Fruit fly (Drosophila melanogaster): ENCODE results near the gene CG3345.

CG3345 gene

DNA sequence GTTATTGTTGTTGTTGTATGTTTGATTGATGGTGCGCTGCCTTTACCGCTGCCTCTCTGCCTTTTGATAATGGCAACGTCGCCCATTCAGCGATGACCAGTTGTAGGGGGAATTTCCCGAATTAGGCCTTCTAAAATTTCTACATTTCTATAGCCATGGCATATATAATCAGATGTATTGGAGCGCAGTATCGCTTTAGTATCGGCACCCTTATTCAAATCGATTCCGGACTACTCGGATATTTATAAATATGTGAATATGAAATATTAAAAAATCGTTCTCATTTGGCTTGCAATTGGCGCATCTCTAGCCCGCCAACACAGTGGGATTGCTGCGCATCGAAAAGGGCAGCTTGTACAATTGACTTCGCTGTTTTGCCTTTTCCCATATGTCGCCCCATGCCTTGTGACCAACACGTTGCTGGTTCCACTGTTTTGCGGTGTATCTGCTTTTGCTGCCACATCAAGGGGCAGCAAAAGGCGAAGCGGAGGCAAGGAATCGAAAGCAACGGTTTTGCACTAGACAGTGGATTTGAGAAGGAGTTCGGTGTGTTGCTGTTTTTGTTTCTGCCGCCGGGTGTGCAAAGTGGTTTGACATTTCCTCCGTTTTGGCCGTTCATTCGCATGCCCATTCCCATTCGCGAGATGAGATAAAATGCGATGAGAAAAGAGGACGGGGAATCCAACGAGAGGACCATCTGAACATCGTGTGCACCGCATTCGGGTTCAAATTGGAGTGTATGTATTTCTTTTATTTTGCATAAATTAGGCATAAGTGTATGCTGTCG, 44.1 kb upstream of the CG3345 start (continued):
- 0 out of 2 replicates have a peak, but pooled peaks have one; percentile 18 for TF ChIP-seq Rx (GFP tag; IDR thresholded peaks at IDR 0.05)
- TF ChIP-seq fd102C (GFP tag; optimal IDR thresholded peaks at IDR 0.05): no peak
- no peak for TF ChIP-seq en (GFP tag; optimal IDR thresholded peaks at IDR 0.05)
- TF ChIP-seq CG2129 (GFP tag; IDR thresholded peaks at IDR 0.05; ENCODE audit: partially characterized antibody): no peak
- peak; percentile 76 for TF ChIP-seq Rfx (GFP tag; IDR thresholded peaks at IDR 0.05)
- no peak for TF ChIP-seq Optix (GFP tag; IDR thresholded peaks at IDR 0.05)
- TF ChIP-seq BEAF-32 (GFP tag; optimal IDR thresholded peaks at IDR 0.05): peak; percentile 25
- TF ChIP-seq HLH54F (GFP tag; optimal IDR thresholded peaks at IDR 0.05): peak; percentile 72
- TF ChIP-seq CG14014 (GFP tag; IDR thresholded peaks at IDR 0.05): peak; percentile 61
- TF ChIP-seq CG4328 (GFP tag; optimal IDR thresholded peaks at IDR 0.05): no peak
- no peak for TF ChIP-seq CG7963 (GFP tag; IDR thresholded peaks at IDR 0.05; ENCODE audit: partially characterized antibody)
- no peak for TF ChIP-seq klu (GFP tag; IDR thresholded peaks at IDR 0.05)
- peak; percentile 57 for TF ChIP-seq CG12391 (tag; optimal IDR thresholded peaks at IDR 0.05)
- peak; percentile 66 for TF ChIP-seq CG10209 (GFP tag; optimal IDR thresholded peaks at IDR 0.05)
- TF ChIP-seq CG7928 (GFP tag; optimal IDR thresholded peaks at IDR 0.05): no peak
- peak in 1 of 3 experiments; percentile 42 for TF ChIP-seq lola (GFP tag; optimal IDR thresholded peaks at IDR 0.05)
- no peak for TF ChIP-seq CG17612 (GFP tag; IDR thresholded peaks at IDR 0.05)
- TF ChIP-seq CG43689 (GFP tag; IDR thresholded peaks at IDR 0.05): 0 out of 2 replicates have a peak, but pooled peaks have one; percentile 7
- peak; percentile 48 for TF ChIP-seq CG30431 (GFP tag; optimal IDR thresholded peaks at IDR 0.05)
- TF ChIP-seq CG31365 (tag; optimal IDR thresholded peaks at IDR 0.05): no peak
- TF ChIP-seq ken (GFP tag; IDR thresholded peaks at IDR 0.05): peak; percentile 58; the same call in 1 of the 3 replicates
- no peak for TF ChIP-seq CG7987 (GFP tag; optimal IDR thresholded peaks at IDR 0.05)
- peak; percentile 8 for TF ChIP-seq CG12104 (GFP tag; optimal IDR thresholded peaks at IDR 0.05)
- TF ChIP-seq CG8478 (optimal IDR thresholded peaks at IDR 0.05): no peak
- TF ChIP-seq CG8281 (tag; optimal IDR thresholded peaks at IDR 0.05): peak; percentile 39
- TF ChIP-seq CG12942 (GFP tag; optimal IDR thresholded peaks at IDR 0.05): peak; percentile 25
- no peak for TF ChIP-seq Eip74EF (GFP tag; optimal IDR thresholded peaks at IDR 0.05)
- peak; percentile 32 for TF ChIP-seq CG1647 (GFP tag; optimal IDR thresholded peaks at IDR 0.05)
- peak; percentile 88 for TF ChIP-seq Sry-β (GFP tag; optimal IDR thresholded peaks at IDR 0.05)
- TF ChIP-seq CG15479 (GFP tag; optimal IDR thresholded peaks at IDR 0.05): peak; percentile 49
- TF ChIP-seq stc (GFP tag; IDR thresholded peaks at IDR 0.05): peak; percentile 34; the same call in 1 of the 2 replicates
- no peak for TF ChIP-seq CG14860 (GFP tag; IDR thresholded peaks at IDR 0.05; ENCODE audit: partially characterized antibody)
- TF ChIP-seq CG11695 (GFP tag; IDR thresholded peaks at IDR 0.05): 0 out of 3 replicates have a peak, but pooled peaks have one; percentile 46
- 0 out of 3 replicates have a peak, but pooled peaks have one; percentile 4 for TF ChIP-seq CG34224 (GFP tag; IDR thresholded peaks at IDR 0.05; ENCODE audit: partially characterized antibody)
- TF ChIP-seq pho (GFP tag; optimal IDR thresholded peaks at IDR 0.05): peak; percentile 33
- no peak for TF ChIP-seq Scr (GFP tag; IDR thresholded peaks at IDR 0.05; ENCODE audit: partially characterized antibody)
- TF ChIP-seq aop (GFP tag; IDR thresholded peaks at IDR 0.05): no peak
- no peak for TF ChIP-seq CG5953 (GFP tag; IDR thresholded peaks at IDR 0.05)
- no peak for TF ChIP-seq Stat92E (GFP tag; optimal IDR thresholded peaks at IDR 0.05)
- no peak for TF ChIP-seq hbn (GFP tag; IDR thresholded peaks at IDR 0.05; ENCODE audit: partially characterized antibody)
- no peak for TF ChIP-seq Ravus (GFP tag; IDR thresholded peaks at IDR 0.05)
- TF ChIP-seq Ada2b (GFP tag; IDR thresholded peaks at IDR 0.05): peak; percentile 69
- TF ChIP-seq CG10366 (GFP tag; IDR thresholded peaks at IDR 0.05): peak; percentile 75
- TF ChIP-seq sr (GFP tag; IDR thresholded peaks at IDR 0.05): no peak
- peak; percentile 48 for TF ChIP-seq pum (GFP tag; optimal IDR thresholded peaks at IDR 0.05)
- peak; percentile 25 for TF ChIP-seq schlank (tag; optimal IDR thresholded peaks at IDR 0.05)
- no peak for TF ChIP-seq hb (GFP tag; IDR thresholded peaks at IDR 0.05; ENCODE audit: partially characterized antibody)
- peak; percentile 49 for TF ChIP-seq CG9817 (tag; optimal IDR thresholded peaks at IDR 0.05)
